Fruit fly (Drosophila melanogaster) whole organism, embryonic: ENCODE measurements around the gene Vha36-3.

Source experiments
- Atf6 ChIP-seq: fragments of 200-800 bp; sonication (Bioruptor generic); IDR thresholded peaks from 2 replicates; pipeline ENCODE4 v1.3.6; 2022; ENCODE audit warnings: missing biosample characterization, missing genetic modification characterization
- CG10209 ChIP-seq: fragments of 200-800 bp; sonication (Bioruptor generic); optimal IDR thresholded peaks from 3 replicates; lab custom pipeline; 2017; ENCODE audit warnings: missing biosample characterization, mild to moderate bottlenecking, missing genetic modification characterization, missing genetic modification reagents
- CG1233 ChIP-seq: fragments of 200-800 bp; sonication (Bioruptor generic); optimal IDR thresholded peaks from 4 replicates; lab custom pipeline; 2018; ENCODE audit warnings: missing biosample characterization, mild to moderate bottlenecking, missing genetic modification characterization
- CG12769 ChIP-seq: fragments of 200-800 bp; sonication (Bioruptor generic); optimal IDR thresholded peaks from 2 replicates; lab custom pipeline; 2019; ENCODE audit warnings: missing biosample characterization, mild to moderate bottlenecking, missing genetic modification characterization, moderate library complexity
- CG13624 ChIP-seq: fragments of 200-800 bp; sonication (Bioruptor generic); optimal IDR thresholded peaks from 2 replicates; lab custom pipeline; 2016; ENCODE audit warnings: missing biosample characterization, missing genetic modification characterization
- CG14441 ChIP-seq: fragments of 200-800 bp; sonication (Bioruptor generic); IDR thresholded peaks from 2 replicates; pipeline ENCODE4 v1.3.6; 2022; ENCODE audit warnings: missing biosample characterization, missing genetic modification characterization
- CG1529 ChIP-seq: fragments of 200-800 bp; sonication (Bioruptor generic); optimal IDR thresholded peaks from 3 replicates; lab custom pipeline; 2018; ENCODE audit warnings: missing biosample characterization, missing genetic modification characterization
- CG1602 ChIP-seq: fragments of 200-800 bp; sonication (Bioruptor generic); optimal IDR thresholded peaks from 3 replicates; lab custom pipeline; 2016; ENCODE audit warnings: missing biosample characterization, missing genetic modification characterization
- CG17612 ChIP-seq: fragments of 200-800 bp; sonication (Bioruptor generic); IDR thresholded peaks from 2 replicates; pipeline ENCODE4 v1.3.6; 2022; ENCODE audit warnings: missing biosample characterization, missing genetic modification characterization
- CG18011 ChIP-seq: fragments of 200-800 bp; sonication (Bioruptor generic); optimal IDR thresholded peaks from 2 replicates; lab custom pipeline; 2017; ENCODE audit warnings: missing biosample characterization, missing genetic modification characterization, mild to moderate bottlenecking, moderate library complexity, missing genotype
- CG18764 ChIP-seq: fragments of 200-800 bp; sonication (Bioruptor generic); optimal IDR thresholded peaks from 3 replicates; lab custom pipeline; 2016; ENCODE audit warnings: missing biosample characterization, missing genetic modification characterization
- CG2199 ChIP-seq: fragments of 200-800 bp; sonication (Bioruptor generic); IDR thresholded peaks from 3 replicates; pipeline ENCODE4 v1.3.6; 2022; ENCODE audit warnings: missing biosample characterization, missing genetic modification characterization
- CG2678 ChIP-seq: fragments of 200-800 bp; sonication (Bioruptor generic); optimal IDR thresholded peaks from 3 replicates; lab custom pipeline; 2019; ENCODE audit warnings: missing biosample characterization, mild to moderate bottlenecking, missing genetic modification characterization, moderate library complexity
- CG30020 ChIP-seq: fragments of 200-800 bp; optimal IDR thresholded peaks from 2 replicates; lab custom pipeline; 2019; ENCODE audit warnings: missing biosample characterization, mild to moderate bottlenecking, missing genetic modification characterization, moderate library complexity
- CG3163 ChIP-seq: fragments of 200-800 bp; sonication (Bioruptor generic); optimal IDR thresholded peaks from 3 replicates; lab custom pipeline; 2016; ENCODE audit warnings: missing biosample characterization, missing genetic modification characterization
- CG32772 ChIP-seq: fragments of 200-800 bp; sonication (Bioruptor generic); IDR thresholded peaks from 2 replicates; pipeline ENCODE4 v1.3.6; 2022; ENCODE audit warnings: missing biosample characterization, missing genetic modification characterization
- CG33213 ChIP-seq: fragments of 200-800 bp; sonication (Bioruptor generic); optimal IDR thresholded peaks from 3 replicates; lab custom pipeline; 2016; ENCODE audit warnings: missing biosample characterization, missing genetic modification characterization
- CG4730 ChIP-seq: fragments of 200-800 bp; sonication (Bioruptor generic); IDR thresholded peaks from 2 replicates; pipeline ENCODE4 v1.3.6; 2022; ENCODE audit warnings: missing biosample characterization, missing genetic modification characterization
- CG6175 ChIP-seq: fragments of 200-800 bp; sonication (Bioruptor generic); IDR thresholded peaks from 3 replicates; pipeline ENCODE4 v1.3.6; 2022; ENCODE audit warnings: missing biosample characterization, missing genetic modification characterization
- CG6791 ChIP-seq: fragments of 200-800 bp; sonication (Bioruptor generic); IDR thresholded peaks from 3 replicates; pipeline ENCODE4 v1.3.6; 2022; ENCODE audit warnings: missing biosample characterization, missing genetic modification characterization; ENCODE audit not compliant: partially characterized antibody
- CG8924 ChIP-seq: fragments of 200-800 bp; optimal IDR thresholded peaks from 3 replicates; lab custom pipeline; 2019; ENCODE audit warnings: missing biosample characterization, mild to moderate bottlenecking, missing genetic modification characterization, moderate library complexity
- CG9932 ChIP-seq: fragments of 200-800 bp; sonication (Bioruptor generic); IDR thresholded peaks from 2 replicates; pipeline ENCODE4 v1.3.6; 2022; ENCODE audit warnings: missing biosample characterization, missing genetic modification characterization
- CrebB ChIP-seq: fragments of 200-800 bp; sonication (Bioruptor generic); optimal IDR thresholded peaks from 3 replicates; lab custom pipeline; 2018; ENCODE audit warnings: missing biosample characterization, mild to moderate bottlenecking, missing genetic modification characterization
- E2f1 ChIP-seq: fragments of 200-800 bp; sonication (Bioruptor generic); IDR thresholded peaks from 2 replicates; pipeline ENCODE4 v1.3.6; 2022; ENCODE audit warnings: missing biosample characterization, missing genetic modification characterization
- Hmr ChIP-seq: fragments of 200-800 bp; sonication (Bioruptor generic); optimal IDR thresholded peaks from 3 replicates; lab custom pipeline; 2017; ENCODE audit warnings: mild to moderate bottlenecking, missing biosample characterization, missing genetic modification reagents, missing genetic modification characterization
- Lhr ChIP-seq: fragments of 200-800 bp; sonication (Bioruptor generic); optimal IDR thresholded peaks from 3 replicates; lab custom pipeline; 2017; ENCODE audit warnings: mild to moderate bottlenecking, missing biosample characterization, missing genetic modification reagents, missing genetic modification characterization
- NFAT ChIP-seq: fragments of 200-800 bp; sonication (Bioruptor generic); IDR thresholded peaks from 2 replicates; pipeline ENCODE4 v1.3.6; 2022; ENCODE audit warnings: missing biosample characterization, missing genetic modification characterization
- Sox100B ChIP-seq: fragments of 200-800 bp; sonication (Bioruptor generic); optimal IDR thresholded peaks from 3 replicates; lab custom pipeline; 2018; ENCODE audit warnings: missing biosample characterization, mild to moderate bottlenecking, missing genetic modification characterization
- Usf ChIP-seq: fragments of 200-800 bp; sonication (Bioruptor generic); optimal IDR thresholded peaks from 2 replicates; lab custom pipeline; 2017; ENCODE audit warnings: missing genotype, missing biosample characterization, missing genetic modification characterization
- bigmax ChIP-seq: fragments of 200-800 bp; sonication (Bioruptor generic); optimal IDR thresholded peaks from 2 replicates; lab custom pipeline; 2018; ENCODE audit warnings: missing biosample characterization, mild to moderate bottlenecking, missing genetic modification characterization
- bsh ChIP-seq, 2 experiments: fragments of 200-800 bp; sonication (Bioruptor generic); optimal IDR thresholded peaks; 2 replicates each; lab custom pipeline; 2017 to 2018; ENCODE audit warnings: mild to moderate bottlenecking in 2 of 2, missing biosample characterization in 2 of 2, missing genetic modification characterization in 2 of 2, moderate library complexity in 1 of 2
- dmrt99B ChIP-seq: fragments of 200-800 bp; sonication (Bioruptor generic); optimal IDR thresholded peaks from 2 replicates; lab custom pipeline; 2018; ENCODE audit warnings: missing biosample characterization, mild to moderate bottlenecking, missing genetic modification characterization, moderate library complexity
- ems ChIP-seq: fragments of 200-800 bp; sonication (Bioruptor generic); optimal IDR thresholded peaks from 3 replicates; lab custom pipeline; 2016; ENCODE audit warnings: missing biosample characterization, missing genetic modification characterization
- esg ChIP-seq: fragments of 200-800 bp; sonication (Bioruptor generic); conservative IDR thresholded peaks from 2 replicates; pipeline ENCODE4 v1.3.6; 2022; ENCODE audit warnings: missing biosample characterization, missing genetic modification characterization
- eve ChIP-seq, 2 experiments: fragments of >200 bp; optimal IDR thresholded peaks; 2 replicates each; lab custom pipeline; 2017; ENCODE audit warnings: missing biosample characterization in 2 of 2, missing genetic modification characterization in 2 of 2
- eyg ChIP-seq: fragments of 200-800 bp; sonication (Bioruptor generic); optimal IDR thresholded peaks from 3 replicates; lab custom pipeline; 2016; ENCODE audit warnings: missing biosample characterization, missing genetic modification characterization
- fd3F ChIP-seq: fragments of 200-800 bp; sonication (Bioruptor generic); optimal IDR thresholded peaks from 2 replicates; lab custom pipeline; 2018; ENCODE audit warnings: missing biosample characterization, mild to moderate bottlenecking, missing genetic modification characterization, moderate library complexity
- fd64A ChIP-seq: fragments of 200-800 bp; sonication (Bioruptor generic); optimal IDR thresholded peaks from 3 replicates; lab custom pipeline; 2018; ENCODE audit warnings: missing biosample characterization, mild to moderate bottlenecking, missing genetic modification characterization
- fd96Cb ChIP-seq: fragments of 200-800 bp; sonication (Bioruptor generic); optimal IDR thresholded peaks from 2 replicates; lab custom pipeline; 2018; ENCODE audit warnings: missing biosample characterization, mild to moderate bottlenecking, missing genetic modification characterization, moderate library complexity
- gem ChIP-seq: fragments of 200-800 bp; sonication (Bioruptor generic); optimal IDR thresholded peaks from 2 replicates; lab custom pipeline; 2019; ENCODE audit warnings: missing biosample characterization, mild to moderate bottlenecking, missing genetic modification characterization, moderate library complexity
- lola ChIP-seq, 3 experiments: fragments of >200 bp in 2 of 3; fragments of 200-800 bp in 1 of 3; sonication (Bioruptor generic) in 1 of 3; optimal IDR thresholded peaks; 2 replicates each; lab custom pipeline; 2017 to 2019; ENCODE audit warnings: missing biosample characterization in 3 of 3, missing genetic modification characterization in 3 of 3, mild to moderate bottlenecking in 1 of 3, moderate library complexity in 1 of 3
- mam ChIP-seq: fragments of 200-800 bp; sonication (Bioruptor generic); optimal IDR thresholded peaks from 3 replicates; lab custom pipeline; 2016; ENCODE audit warnings: missing biosample characterization, missing genetic modification characterization
- repo ChIP-seq: fragments of 200-800 bp; sonication (Bioruptor generic); optimal IDR thresholded peaks from 2 replicates; lab custom pipeline; 2016; ENCODE audit warnings: missing biosample characterization, missing genetic modification characterization
- scrt ChIP-seq: fragments of 200-800 bp; sonication (Bioruptor generic); optimal IDR thresholded peaks from 2 replicates; lab custom pipeline; 2018; ENCODE audit warnings: missing biosample characterization, mild to moderate bottlenecking, missing genetic modification characterization, moderate library complexity
- sens-2 ChIP-seq: fragments of 200-800 bp; sonication (Bioruptor generic); IDR thresholded peaks from 2 replicates; pipeline ENCODE4 v1.3.6; 2022; ENCODE audit warnings: missing biosample characterization, missing genetic modification characterization
- sima ChIP-seq: fragments of 200-800 bp; sonication (Bioruptor generic); optimal IDR thresholded peaks from 2 replicates; lab custom pipeline; 2016; ENCODE audit warnings: missing biosample characterization, missing genetic modification characterization
- sisA ChIP-seq: fragments of 200-800 bp; sonication (Bioruptor generic); IDR thresholded peaks from 2 replicates; pipeline ENCODE4 v1.3.6; 2022; ENCODE audit warnings: missing biosample characterization, missing genetic modification characterization
- sqz ChIP-seq: fragments of 200-800 bp; sonication (Bioruptor generic); optimal IDR thresholded peaks from 3 replicates; lab custom pipeline; 2018; ENCODE audit warnings: missing biosample characterization, mild to moderate bottlenecking, missing genetic modification characterization
- ssp ChIP-seq: fragments of 200-800 bp; sonication (Bioruptor generic); IDR thresholded peaks from 2 replicates; pipeline ENCODE4 v1.3.6; 2022; ENCODE audit warnings: missing biosample characterization, missing genetic modification characterization

The Vha36-3 gene

dm6 chrX:2581793-2582503 is 1.6 kb upstream of the Vha36-3 start (continued):
- TF ChIP-seq CG6791 (GFP tag; lab: Robert Waterston, UW) (no peak), fd3F (peak; percentile 58), CG2199 (GFP tag; lab: Robert Waterston, UW) (no peak), repo (GFP tag; lab: Kevin White, UChicago) (peak; percentile 55), ems (GFP tag; lab: Kevin White, UChicago) (peak; percentile 82), CG3163 (GFP tag; lab: Kevin White, UChicago) (peak; percentile 43), CG13624 (peak; percentile 81), esg (GFP tag; lab: Robert Waterston, UW) (peak; percentile 79), CG9932 (peak; percentile 81), bsh (GFP tag; optimal IDR thresholded peaks at IDR 0.05; lab: Kevin White, UChicago) (peak in 1 of 2 experiments; percentile 48), CG4730 (GFP tag; lab: Robert Waterston, UW) (peak; percentile 67), gem (tag; lab: Kevin White, UChicago) (peak; percentile 80), scrt (GFP tag; lab: Kevin White, UChicago) (peak; percentile 94), CG1529 (GFP tag; lab: Kevin White, UChicago) (no peak), CrebB (tag; lab: Kevin White, UChicago) (peak; percentile 33), CG2678 (peak; percentile 81), lola (GFP tag; optimal IDR thresholded peaks at IDR 0.05; lab: Kevin White, UChicago) (no peak), sima (GFP tag; lab: Kevin White, UChicago) (no peak), CG32772 (GFP tag; lab: Robert Waterston, UW) (peak; percentile 70), CG14441 (peak; percentile 84), mam (GFP tag; lab: Kevin White, UChicago) (peak; percentile 80), CG6175 (no peak), sqz (no peak), eve (GFP tag; optimal IDR thresholded peaks at IDR 0.05; lab: Kevin White, UChicago) (no peak), ssp (GFP tag; lab: Robert Waterston, UW) (peak; percentile 65), CG10209 (GFP tag; lab: Kevin White, UChicago) (peak; percentile 73), Atf6 (GFP tag; lab: Robert Waterston, UW) (peak; percentile 85), CG1602 (GFP tag; lab: Kevin White, UChicago) (peak; percentile 23), E2f1 (GFP tag; lab: Robert Waterston, UW) (peak; percentile 80), dmrt99B (peak; percentile 77), sisA (GFP tag; lab: Robert Waterston, UW) (peak; percentile 77), CG18764 (peak; percentile 69), CG30020 (tag; lab: Kevin White, UChicago) (no peak), bigmax (GFP tag; lab: Kevin White, UChicago) (no peak), fd96Cb (peak; percentile 57), CG12769 (tag; lab: Kevin White, UChicago) (peak; percentile 92), NFAT (GFP tag; lab: Robert Waterston, UW) (peak; percentile 38), fd64A (GFP tag; lab: Kevin White, UChicago) (no peak), Sox100B (GFP tag; lab: Kevin White, UChicago) (no peak), Lhr (GFP tag; lab: Kevin White, UChicago) (no peak), CG17612 (GFP tag; lab: Robert Waterston, UW) (no peak), CG18011 (GFP tag; lab: Kevin White, UChicago) (peak; percentile 53), sens-2 (GFP tag; lab: Robert Waterston, UW) (no peak; the same call in 1 of the 2 replicates), Usf (GFP tag; lab: Kevin White, UChicago) (peak; percentile 1), eyg (GFP tag; lab: Kevin White, UChicago) (peak; percentile 45), CG33213 (GFP tag; lab: Kevin White, UChicago) (peak; percentile 40), Hmr (GFP tag; lab: Kevin White, UChicago) (peak; percentile 93), CG1233 (GFP tag; lab: Kevin White, UChicago) (peak; percentile 67), CG8924 (tag; lab: Kevin White, UChicago) (peak; percentile 68)
